Worm (Caenorhabditis elegans): ENCODE measurements around the gene C10E2.5.
A peak's percentile ranks its signal among the peaks of the same experiment; 100 is the strongest.

The C10E2.5 gene

ce11 chrX:16724954-16725353 lies 29.4 kb downstream of the C10E2.5 start (continued):
- TF ChIP-seq cebp-1 (GFP tag; IDR thresholded peaks at IDR 0.05) (peak; percentile 12; the same call in 1 of the 2 replicates), cebp-1 (tag; optimal IDR thresholded peaks at IDR 0.05) (peak; percentile 4), somi-1 (GFP tag; optimal IDR thresholded peaks at IDR 0.05) (peak; percentile 77), sdz-38 (tag; optimal IDR thresholded peaks at IDR 0.05) (no peak), nhr-120 (GFP tag; IDR thresholded peaks at IDR 0.05) (no peak), dpff-1 (tag; optimal IDR thresholded peaks at IDR 0.05) (no peak), hrde-1 (tag; optimal IDR thresholded peaks at IDR 0.05; ENCODE audit: borderline replicate concordance) (no peak), madf-3 (GFP tag; IDR thresholded peaks at IDR 0.05) (no peak), F52B5.7 (tag; optimal IDR thresholded peaks at IDR 0.05) (no peak), hmg-1.2 (GFP tag; IDR thresholded peaks at IDR 0.05) (no peak), nhr-90 (tag; optimal IDR thresholded peaks at IDR 0.05) (peak; percentile 17), fkh-3 (tag; optimal IDR thresholded peaks at IDR 0.05) (no peak), lin-54 (GFP tag; optimal IDR thresholded peaks at IDR 0.05) (no peak), hsf-1 (GFP tag; IDR thresholded peaks at IDR 0.05) (no peak), egl-44 (GFP tag; IDR thresholded peaks at IDR 0.05) (no peak), ztf-28 (GFP tag; IDR thresholded peaks at IDR 0.05) (no peak), rpc-1 (optimal IDR thresholded peaks at IDR 0.05) (no peak), rpc-1 (tag; optimal IDR thresholded peaks at IDR 0.05) (no peak), ZK185.1 (tag; optimal IDR thresholded peaks at IDR 0.05; ENCODE audit: poor library complexity, severe bottlenecking) (no peak), K11D2.4 (GFP tag; IDR thresholded peaks at IDR 0.05) (0 out of 2 replicates have a peak, but pooled peaks have one; percentile 29), lin-26 (GFP tag; IDR thresholded peaks at IDR 0.05) (no peak; the same call in 1 of the 2 replicates), cebp-2 (GFP tag; IDR thresholded peaks at IDR 0.05) (no peak), ets-4 (GFP tag; optimal IDR thresholded peaks at IDR 0.05) (peak; percentile 41), Y79H2A.3 (GFP tag; conservative IDR thresholded peaks at IDR 0.05) (no peak), unc-130 (GFP tag; optimal IDR thresholded peaks at IDR 0.05) (no peak), him-1 (tag; optimal IDR thresholded peaks at IDR 0.05) (no peak), zfh-2 (GFP tag; conservative IDR thresholded peaks at IDR 0.05) (no peak), lsl-1 (GFP tag; optimal IDR thresholded peaks at IDR 0.05) (no peak), ceh-100 (GFP tag; IDR thresholded peaks at IDR 0.05) (no peak), ztf-6 (GFP tag; IDR thresholded peaks at IDR 0.05) (no peak), ceh-40 (GFP tag; IDR thresholded peaks at IDR 0.05) (no peak), tbx-9 (tag; optimal IDR thresholded peaks at IDR 0.05; ENCODE audit: borderline replicate concordance) (no peak), hmg-20 (GFP tag; IDR thresholded peaks at IDR 0.05) (no peak), snpc-1.3 (tag; optimal IDR thresholded peaks at IDR 0.05; ENCODE audit: insufficient read depth) (no peak), ekl-4 (GFP tag; IDR thresholded peaks at IDR 0.05) (no peak), mxl-1 (tag; optimal IDR thresholded peaks at IDR 0.05) (no peak), C06A6.2 (GFP tag; conservative IDR thresholded peaks at IDR 0.05) (no peak), attf-6 (GFP tag; IDR thresholded peaks at IDR 0.05) (no peak), nhr-80 (tag; optimal IDR thresholded peaks at IDR 0.05) (peak; percentile 95), die-1 (tag; optimal IDR thresholded peaks at IDR 0.05) (no peak), nfyb-1 (GFP tag; IDR thresholded peaks at IDR 0.05) (no peak), D2030.7 (GFP tag; IDR thresholded peaks at IDR 0.05) (no peak), efl-1 (GFP tag; optimal IDR thresholded peaks at IDR 0.05) (no peak), attf-5 (GFP tag; optimal IDR thresholded peaks at IDR 0.05) (peak; percentile 44), mel-28 (tag; optimal IDR thresholded peaks at IDR 0.05; ENCODE audit: borderline replicate concordance) (no peak), C17E4.6 (GFP tag; IDR thresholded peaks at IDR 0.05) (no peak), ama-1 (optimal IDR thresholded peaks at IDR 0.05) (no peak), ama-1 (GFP tag; optimal IDR thresholded peaks at IDR 0.05) (no peak), xnd-1 (tag; optimal IDR thresholded peaks at IDR 0.05) (no peak), Y56A3A.18 (GFP tag; IDR thresholded peaks at IDR 0.05) (no peak), F22D6.2 (tag; optimal IDR thresholded peaks at IDR 0.05) (no peak)
